Worm (Caenorhabditis elegans) whole organism, late embryonic: ENCODE results near the gene C34D10.1.

ENCODE experiments used
- K02D7.2 ChIP-seq: sonication (generic microtip); optimal IDR thresholded peaks from 2 replicates; lab custom pipeline; 2017; ENCODE audit warnings: mild to moderate bottlenecking, missing genetic modification characterization, missing compliant biosample characterization
- T23F11.4 ChIP-seq: fragments of 200-800 bp; sonication (Bioruptor generic); optimal IDR thresholded peaks from 2 replicates; lab custom pipeline; 2018; ENCODE audit warnings: mild to moderate bottlenecking, missing genetic modification characterization, missing compliant biosample characterization
- ceh-19 ChIP-seq: fragments of 200-800 bp; sonication (Bioruptor generic); optimal IDR thresholded peaks from 2 replicates; lab custom pipeline; 2018; ENCODE audit warnings: mild to moderate bottlenecking, missing genetic modification characterization, missing compliant biosample characterization
- ceh-2 ChIP-seq: sonication (generic microtip); optimal IDR thresholded peaks from 2 replicates; lab custom pipeline; 2016; ENCODE audit warnings: missing genotype, missing genetic modification characterization, missing compliant biosample characterization
- ceh-24 ChIP-seq: sonication (generic microtip); optimal IDR thresholded peaks from 2 replicates; lab custom pipeline; 2016; ENCODE audit warnings: mild to moderate bottlenecking, missing genetic modification characterization, missing compliant biosample characterization
- ceh-30 ChIP-seq: fragments of 150-350 bp; optimal IDR thresholded peaks from 2 replicates; lab custom pipeline; 2014; ENCODE audit warnings: missing biosample characterization, missing genetic modification characterization
- ceh-31 ChIP-seq: sonication (generic microtip); optimal IDR thresholded peaks from 2 replicates; lab custom pipeline; 2016; ENCODE audit warnings: missing genetic modification characterization, missing compliant biosample characterization
- ceh-34 ChIP-seq: sonication (generic microtip); optimal IDR thresholded peaks from 2 replicates; lab custom pipeline; 2016; ENCODE audit warnings: mild to moderate bottlenecking, missing genetic modification characterization, missing compliant biosample characterization
- ceh-45 ChIP-seq: fragments of 200-800 bp; sonication (Bioruptor generic); IDR thresholded peaks from 2 replicates; pipeline ENCODE4 v1.3.6; 2022; ENCODE audit warnings: missing genetic modification reagents, missing genetic modification characterization, missing compliant biosample characterization
- ceh-48 ChIP-seq: sonication (generic microtip); optimal IDR thresholded peaks from 2 replicates; lab custom pipeline; 2016; ENCODE audit warnings: missing genetic modification characterization, inconsistent platforms, missing compliant biosample characterization
- ceh-6 ChIP-seq: fragments of 200-800 bp; sonication (Bioruptor generic); optimal IDR thresholded peaks from 2 replicates; lab custom pipeline; 2018; ENCODE audit warnings: mild to moderate bottlenecking, missing genetic modification characterization, missing compliant biosample characterization
- ceh-9 ChIP-seq: sonication (generic microtip); optimal IDR thresholded peaks from 2 replicates; lab custom pipeline; 2016; ENCODE audit warnings: mild to moderate bottlenecking, missing genetic modification characterization, inconsistent platforms, missing compliant biosample characterization
- che-1 ChIP-seq: sonication (generic microtip); optimal IDR thresholded peaks from 2 replicates; lab custom pipeline; 2016; ENCODE audit warnings: mild to moderate bottlenecking, missing genetic modification characterization, missing compliant biosample characterization
- dmd-4 ChIP-seq: sonication (generic microtip); optimal IDR thresholded peaks from 2 replicates; lab custom pipeline; 2016; ENCODE audit warnings: borderline replicate concordance, missing genetic modification characterization, missing compliant biosample characterization
- elt-2 ChIP-seq: sonication (generic microtip); optimal IDR thresholded peaks from 2 replicates; lab custom pipeline; 2016; ENCODE audit warnings: missing genetic modification reagents, missing genetic modification characterization, missing compliant biosample characterization
- ets-4 ChIP-seq: sonication (generic microtip); optimal IDR thresholded peaks from 2 replicates; lab custom pipeline; 2016; ENCODE audit warnings: missing genetic modification characterization, missing compliant biosample characterization
- fax-1 ChIP-seq: sonication (generic microtip); optimal IDR thresholded peaks from 2 replicates; lab custom pipeline; 2016; ENCODE audit warnings: missing genotype, missing genetic modification characterization, missing compliant biosample characterization
- fkh-6 ChIP-seq: sonication (generic microtip); optimal IDR thresholded peaks from 2 replicates; lab custom pipeline; 2016; ENCODE audit warnings: missing genetic modification characterization, missing compliant biosample characterization
- gmeb-2 ChIP-seq: sonication (generic microtip); optimal IDR thresholded peaks from 2 replicates; lab custom pipeline; 2016; ENCODE audit warnings: missing genetic modification characterization, inconsistent platforms, missing compliant biosample characterization
- hlh-13 ChIP-seq: fragments of 200-800 bp; sonication (Bioruptor generic); optimal IDR thresholded peaks from 2 replicates; lab custom pipeline; 2018; ENCODE audit warnings: mild to moderate bottlenecking, missing genetic modification characterization, missing compliant biosample characterization
- hlh-15 ChIP-seq: sonication (generic microtip); optimal IDR thresholded peaks from 2 replicates; lab custom pipeline; 2016; ENCODE audit warnings: missing genetic modification characterization, missing compliant biosample characterization
- hlh-30 ChIP-seq: sonication (generic microtip); optimal IDR thresholded peaks from 2 replicates; lab custom pipeline; 2017; ENCODE audit warnings: antibody characterized with exemption, missing genetic modification characterization, missing compliant biosample characterization; ENCODE audit not compliant: insufficient read depth
- lim-6 ChIP-seq: sonication (generic microtip); optimal IDR thresholded peaks from 2 replicates; lab custom pipeline; 2016; ENCODE audit warnings: missing genetic modification characterization, missing compliant biosample characterization
- lin-11 ChIP-seq: fragments of 200-800 bp; sonication (Bioruptor generic); optimal IDR thresholded peaks from 2 replicates; lab custom pipeline; 2018; ENCODE audit warnings: mild to moderate bottlenecking, missing genetic modification characterization, missing compliant biosample characterization
- madf-2 ChIP-seq: sonication (generic microtip); optimal IDR thresholded peaks from 2 replicates; lab custom pipeline; 2017; ENCODE audit warnings: missing genetic modification characterization, missing compliant biosample characterization
- nfya-1 ChIP-seq: sonication (generic microtip); optimal IDR thresholded peaks from 2 replicates; lab custom pipeline; 2017; ENCODE audit warnings: missing genetic modification characterization, mild to moderate bottlenecking, missing compliant biosample characterization, antibody characterized with exemption, moderate library complexity
- nhr-11 ChIP-seq: fragments of 150-350 bp; optimal IDR thresholded peaks from 2 replicates; lab custom pipeline; 2014; ENCODE audit warnings: missing biosample characterization, missing genetic modification characterization
- nhr-232 ChIP-seq: sonication (generic microtip); optimal IDR thresholded peaks from 2 replicates; lab custom pipeline; 2016; ENCODE audit warnings: missing genetic modification characterization, missing compliant biosample characterization
- npax-4 ChIP-seq: sonication (generic microtip); optimal IDR thresholded peaks from 2 replicates; lab custom pipeline; 2016; ENCODE audit warnings: missing genetic modification characterization, missing compliant biosample characterization
- odd-2 ChIP-seq: sonication (generic microtip); optimal IDR thresholded peaks from 2 replicates; lab custom pipeline; 2017; ENCODE audit warnings: antibody characterized with exemption, mild to moderate bottlenecking, missing genetic modification characterization, missing compliant biosample characterization
- pat-9 ChIP-seq: fragments of 200-800 bp; sonication (Bioruptor generic); optimal IDR thresholded peaks from 2 replicates; lab custom pipeline; 2018; ENCODE audit warnings: mild to moderate bottlenecking, missing genetic modification characterization, moderate library complexity, missing compliant biosample characterization
- pros-1 ChIP-seq: fragments of 150-350 bp; optimal IDR thresholded peaks from 2 replicates; lab custom pipeline; 2014; ENCODE audit warnings: missing biosample characterization, missing genetic modification reagents, missing genetic modification characterization
- rnt-1 ChIP-seq: sonication (generic microtip); optimal IDR thresholded peaks from 2 replicates; lab custom pipeline; 2016; ENCODE audit warnings: missing genetic modification characterization, missing compliant biosample characterization
- sdc-2 ChIP-seq: sonication (generic microtip); optimal IDR thresholded peaks from 2 replicates; lab custom pipeline; 2016; ENCODE audit warnings: missing genotype, missing genetic modification characterization, missing compliant biosample characterization
- sox-4 ChIP-seq: sonication (generic microtip); optimal IDR thresholded peaks from 2 replicates; lab custom pipeline; 2017; ENCODE audit warnings: mild to moderate bottlenecking, missing genetic modification characterization, inconsistent platforms, missing compliant biosample characterization
- tbx-2 ChIP-seq: sonication (generic microtip); optimal IDR thresholded peaks from 2 replicates; lab custom pipeline; 2016; ENCODE audit warnings: missing genetic modification characterization, missing compliant biosample characterization
- tbx-7 ChIP-seq: sonication (generic microtip); optimal IDR thresholded peaks from 2 replicates; lab custom pipeline; 2016; ENCODE audit warnings: missing genotype, missing genetic modification characterization, missing compliant biosample characterization
- ttx-3 ChIP-seq: sonication (generic microtip); optimal IDR thresholded peaks from 2 replicates; lab custom pipeline; 2016; ENCODE audit warnings: missing genetic modification reagents, missing genetic modification characterization, missing compliant biosample characterization
- unc-42 ChIP-seq: sonication (generic microtip); optimal IDR thresholded peaks from 2 replicates; lab custom pipeline; 2016; ENCODE audit warnings: missing genotype, missing genetic modification characterization, missing compliant biosample characterization
- ztf-16 ChIP-seq: sonication (generic microtip); optimal IDR thresholded peaks from 2 replicates; lab custom pipeline; 2017; ENCODE audit warnings: missing genetic modification characterization, missing compliant biosample characterization

Gene C34D10.1

ce11 chrX:8004845-8005244 is 24.4 kb upstream of the C34D10.1 start:
- TF ChIP-seq ceh-31 (tag; lab: Kevin White, UChicago) (peak; percentile 34), sox-4 (no peak)

ce11 chrX:8005967-8006366 is 23.3 kb upstream of the C34D10.1 start:
- TF ChIP-seq tbx-7 (tag; lab: Kevin White, UChicago) (no peak), unc-42 (tag; lab: Kevin White, UChicago) (peak; percentile 11), che-1 (tag; lab: Kevin White, UChicago) (no peak), T23F11.4 (GFP tag; lab: Kevin White, UChicago) (no peak), hlh-30 (tag; lab: Kevin White, UChicago) (no peak), ceh-24 (tag; lab: Kevin White, UChicago) (no peak), ttx-3 (no peak), lim-6 (tag; lab: Kevin White, UChicago) (no peak), ceh-30 (no peak), ceh-48 (peak; percentile 5), ets-4 (tag; lab: Kevin White, UChicago) (no peak), lin-11 (no peak), ceh-6 (GFP tag; lab: Kevin White, UChicago) (no peak), hlh-13 (no peak), ceh-31 (tag; lab: Kevin White, UChicago) (peak; percentile 71), nhr-11 (no peak), ceh-2 (tag; lab: Kevin White, UChicago) (no peak)

DNA sequence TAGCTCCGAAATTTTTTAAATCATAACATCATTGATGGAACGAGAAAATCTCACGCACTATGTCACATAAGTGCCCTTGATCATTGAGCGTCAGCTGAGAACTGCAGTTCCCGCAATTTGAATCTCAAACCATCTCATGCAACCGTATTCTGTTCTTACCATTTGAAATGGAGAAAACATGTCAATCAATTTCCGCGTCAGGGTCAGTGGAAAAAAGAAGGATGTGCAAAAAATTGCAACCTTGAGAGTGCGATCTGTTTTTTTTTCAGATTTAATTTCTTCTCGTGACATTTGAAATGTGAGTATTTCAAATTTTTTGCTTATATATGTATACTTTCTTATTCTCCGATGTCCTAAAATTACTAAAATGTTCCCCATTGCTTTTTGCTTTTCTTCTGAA is 18.6 kb upstream of the C34D10.1 start:
- TF ChIP-seq ceh-34 (no peak), ttx-3 (no peak), ztf-16 (tag; lab: Kevin White, UChicago) (no peak), elt-2 (tag; lab: Kevin White, UChicago) (no peak), hlh-30 (tag; lab: Kevin White, UChicago) (no peak), madf-2 (no peak), fax-1 (tag; lab: Kevin White, UChicago) (no peak), hlh-13 (no peak), pat-9 (tag; lab: Kevin White, UChicago) (no peak), sdc-2 (tag; lab: Kevin White, UChicago) (no peak), nhr-232 (tag; lab: Kevin White, UChicago) (no peak), dmd-4 (no peak), ceh-19 (GFP tag; lab: Kevin White, UChicago) (no peak), odd-2 (tag; lab: Kevin White, UChicago) (no peak), tbx-2 (no peak), sox-4 (no peak)

ce11 chrX:8014407-8015003 is 14.8 kb upstream of the C34D10.1 start, which contains the start of gene unk-1:
Gene unk-1 (plus strand): TSS chrX:8014983.
- TF ChIP-seq K02D7.2 (tag; lab: Kevin White, UChicago) = no peak
- no peak for TF ChIP-seq hlh-15
- no peak for TF ChIP-seq tbx-2
- TF ChIP-seq unc-42 (tag; lab: Kevin White, UChicago) = no peak
- TF ChIP-seq nhr-232 (tag; lab: Kevin White, UChicago) = no peak
- TF ChIP-seq npax-4 = no peak
- TF ChIP-seq hlh-13 = no peak
- TF ChIP-seq ceh-9 (tag; lab: Kevin White, UChicago) = no peak
- TF ChIP-seq T23F11.4 (GFP tag; lab: Kevin White, UChicago) = no peak
- TF ChIP-seq ceh-45 (GFP tag; lab: Robert Waterston, UW) = no peak
- no peak for TF ChIP-seq lin-11
- TF ChIP-seq madf-2 = no peak
- no peak for TF ChIP-seq rnt-1 (tag; lab: Kevin White, UChicago)
- no peak for TF ChIP-seq gmeb-2
- no peak for TF ChIP-seq nfya-1 (tag; lab: Kevin White, UChicago)
- TF ChIP-seq elt-2 (tag; lab: Kevin White, UChicago) = no peak
- no peak for TF ChIP-seq fkh-6
- TF ChIP-seq pros-1 (tag; lab: Kevin White, UChicago) = no peak
